Fruit fly (Drosophila melanogaster) whole organism, embryonic: ENCODE measurements around the gene Crz.

ENCODE experiments used
- CG10274 ChIP-seq: fragments of 200-800 bp; sonication (Bioruptor generic); optimal IDR thresholded peaks from 3 replicates; lab custom pipeline; 2017; ENCODE audit warnings: missing biosample characterization, mild to moderate bottlenecking, missing genetic modification characterization
- CG10321 ChIP-seq: fragments of 200-800 bp; sonication (Bioruptor generic); IDR thresholded peaks from 2 replicates; pipeline ENCODE4 v1.3.6; 2022; ENCODE audit warnings: missing biosample characterization, missing genetic modification characterization
- CG10431 ChIP-seq: fragments of 200-800 bp; sonication (Bioruptor generic); optimal IDR thresholded peaks from 3 replicates; lab custom pipeline; 2018; ENCODE audit warnings: missing biosample characterization, mild to moderate bottlenecking, missing genetic modification characterization
- CG12071 ChIP-seq: fragments of 200-800 bp; sonication (Bioruptor generic); optimal IDR thresholded peaks from 3 replicates; lab custom pipeline; 2018; ENCODE audit warnings: missing biosample characterization, mild to moderate bottlenecking, missing genetic modification characterization
- CG12236 ChIP-seq: fragments of 200-800 bp; sonication (Bioruptor generic); optimal IDR thresholded peaks from 2 replicates; lab custom pipeline; 2016; ENCODE audit warnings: missing biosample characterization, missing genetic modification characterization
- CG13123 ChIP-seq: fragments of 200-800 bp; sonication (Bioruptor generic); optimal IDR thresholded peaks from 2 replicates; lab custom pipeline; 2016; ENCODE audit warnings: missing biosample characterization, missing genetic modification characterization
- CG17186 ChIP-seq: fragments of 200-800 bp; sonication (Bioruptor generic); optimal IDR thresholded peaks from 3 replicates; lab custom pipeline; 2017; ENCODE audit warnings: missing biosample characterization, missing genetic modification reagents, missing genetic modification characterization
- CG17385 ChIP-seq: fragments of 200-800 bp; sonication (Bioruptor generic); optimal IDR thresholded peaks from 3 replicates; lab custom pipeline; 2018; ENCODE audit warnings: missing biosample characterization, mild to moderate bottlenecking, missing genetic modification characterization
- CG18011 ChIP-seq: fragments of 200-800 bp; sonication (Bioruptor generic); optimal IDR thresholded peaks from 2 replicates; lab custom pipeline; 2017; ENCODE audit warnings: missing biosample characterization, missing genetic modification characterization, mild to moderate bottlenecking, moderate library complexity, missing genotype
- CG1832 ChIP-seq: fragments of 200-800 bp; sonication (Bioruptor generic); optimal IDR thresholded peaks from 2 replicates; lab custom pipeline; 2017; ENCODE audit warnings: missing biosample characterization, mild to moderate bottlenecking, missing genetic modification characterization, inconsistent platforms
- CG18764 ChIP-seq: fragments of 200-800 bp; sonication (Bioruptor generic); optimal IDR thresholded peaks from 3 replicates; lab custom pipeline; 2016; ENCODE audit warnings: missing biosample characterization, missing genetic modification characterization
- CG2120 ChIP-seq: fragments of 200-800 bp; sonication (Bioruptor generic); optimal IDR thresholded peaks from 3 replicates; lab custom pipeline; 2016; ENCODE audit warnings: missing biosample characterization, missing genetic modification characterization
- CG3163 ChIP-seq: fragments of 200-800 bp; sonication (Bioruptor generic); optimal IDR thresholded peaks from 3 replicates; lab custom pipeline; 2016; ENCODE audit warnings: missing biosample characterization, missing genetic modification characterization
- CG3407 ChIP-seq: fragments of 200-800 bp; sonication (Bioruptor generic); optimal IDR thresholded peaks from 2 replicates; lab custom pipeline; 2018; ENCODE audit warnings: missing biosample characterization, mild to moderate bottlenecking, missing genetic modification characterization
- CG3995 ChIP-seq: fragments of 200-800 bp; sonication (Bioruptor generic); optimal IDR thresholded peaks from 3 replicates; lab custom pipeline; 2016; ENCODE audit warnings: missing biosample characterization, missing genetic modification characterization
- CG4328 ChIP-seq: fragments of 200-800 bp; sonication (Bioruptor generic); optimal IDR thresholded peaks from 3 replicates; lab custom pipeline; 2017; ENCODE audit warnings: missing biosample characterization, missing genetic modification reagents, missing genetic modification characterization
- CG4707 ChIP-seq: fragments of 200-800 bp; sonication (Bioruptor generic); optimal IDR thresholded peaks from 2 replicates; lab custom pipeline; 2018; ENCODE audit warnings: missing biosample characterization, mild to moderate bottlenecking, missing genetic modification characterization, moderate library complexity
- CG6175 ChIP-seq: fragments of 200-800 bp; sonication (Bioruptor generic); IDR thresholded peaks from 3 replicates; pipeline ENCODE4 v1.3.6; 2022; ENCODE audit warnings: missing biosample characterization, missing genetic modification characterization
- CG6254 ChIP-seq: fragments of 200-800 bp; sonication (Bioruptor generic); optimal IDR thresholded peaks from 3 replicates; lab custom pipeline; 2017; ENCODE audit warnings: mild to moderate bottlenecking, missing biosample characterization, missing genetic modification reagents, missing genetic modification characterization
- CG6654 ChIP-seq: fragments of 200-800 bp; sonication (Bioruptor generic); optimal IDR thresholded peaks from 2 replicates; lab custom pipeline; 2017; ENCODE audit warnings: missing biosample characterization, mild to moderate bottlenecking, missing genetic modification characterization
- CG9215 ChIP-seq: fragments of 200-800 bp; sonication (Bioruptor generic); IDR thresholded peaks from 2 replicates; pipeline ENCODE4 v1.3.6; 2022; ENCODE audit warnings: missing biosample characterization, missing genetic modification characterization
- CG9609 ChIP-seq: fragments of 200-800 bp; sonication (Bioruptor generic); optimal IDR thresholded peaks from 3 replicates; lab custom pipeline; 2016; ENCODE audit warnings: missing biosample characterization, missing genetic modification characterization
- CHES-1-like ChIP-seq: fragments of 200-800 bp; sonication (Bioruptor generic); optimal IDR thresholded peaks from 2 replicates; lab custom pipeline; 2016; ENCODE audit warnings: missing biosample characterization, missing genetic modification characterization
- Deaf1 ChIP-seq: fragments of 200-800 bp; optimal IDR thresholded peaks from 3 replicates; lab custom pipeline; 2019; ENCODE audit warnings: missing biosample characterization, mild to moderate bottlenecking, missing genetic modification characterization, moderate library complexity
- Ets65A ChIP-seq: fragments of 200-800 bp; sonication (Bioruptor generic); peaks from one replicate; lab custom pipeline; 2016; ENCODE audit warnings: missing biosample characterization, missing genetic modification characterization
- H15 ChIP-seq: fragments of 200-800 bp; sonication (Bioruptor generic); IDR thresholded peaks from 3 replicates; pipeline ENCODE4 v1.3.6; 2022; ENCODE audit warnings: missing biosample characterization, missing genetic modification characterization
- Hand ChIP-seq: fragments of 200-800 bp; sonication (Bioruptor generic); optimal IDR thresholded peaks from 2 replicates; lab custom pipeline; 2017; ENCODE audit warnings: mild to moderate bottlenecking, missing biosample characterization, missing genetic modification reagents, missing genetic modification characterization
- Hr78 ChIP-seq, 2 experiments: fragments of 200-800 bp in 1 of 2; fragments of >200 bp in 1 of 2; sonication (Bioruptor generic) in 1 of 2; optimal IDR thresholded peaks; 2 replicates each; lab custom pipeline; 2017 to 2019; ENCODE audit warnings: missing biosample characterization in 2 of 2, missing genetic modification characterization in 2 of 2, mild to moderate bottlenecking in 1 of 2, moderate library complexity in 1 of 2
- Lhr ChIP-seq: fragments of 200-800 bp; sonication (Bioruptor generic); optimal IDR thresholded peaks from 3 replicates; lab custom pipeline; 2017; ENCODE audit warnings: mild to moderate bottlenecking, missing biosample characterization, missing genetic modification reagents, missing genetic modification characterization
- PHDP ChIP-seq: fragments of 200-800 bp; sonication (Bioruptor generic); optimal IDR thresholded peaks from 3 replicates; lab custom pipeline; 2018; ENCODE audit warnings: missing biosample characterization, mild to moderate bottlenecking, missing genetic modification characterization, moderate library complexity
- Ptx1 ChIP-seq: fragments of 200-800 bp; sonication (Bioruptor generic); IDR thresholded peaks from 2 replicates; pipeline ENCODE4 v1.3.6; 2022; ENCODE audit warnings: missing biosample characterization, missing genetic modification characterization
- Stat92E ChIP-seq, 3 experiments: fragments of >200 bp in 2 of 3; fragments of 200-800 bp in 1 of 3; sonication (Bioruptor generic) in 1 of 3; optimal IDR thresholded peaks; 2 replicates each; lab custom pipeline; 2017 to 2019; ENCODE audit warnings: missing biosample characterization in 3 of 3, missing genetic modification characterization in 3 of 3, mild to moderate bottlenecking in 1 of 3, moderate library complexity in 1 of 3
- Tbp ChIP-seq: fragments of >200 bp; optimal IDR thresholded peaks from 2 replicates; lab custom pipeline; 2018; ENCODE audit warnings: missing biosample characterization, missing genetic modification characterization
- amos ChIP-seq: fragments of 200-800 bp; sonication (Bioruptor generic); IDR thresholded peaks from 2 replicates; pipeline ENCODE4 v1.3.6; 2022; ENCODE audit warnings: missing biosample characterization, missing genetic modification characterization; ENCODE audit not compliant: partially characterized antibody
- bab2 ChIP-seq: fragments of 200-800 bp; sonication (Bioruptor generic); optimal IDR thresholded peaks from 2 replicates; lab custom pipeline; 2016; ENCODE audit warnings: missing biosample characterization, missing genetic modification characterization
- bbx ChIP-seq: fragments of 200-800 bp; sonication (Bioruptor generic); IDR thresholded peaks from 2 replicates; pipeline ENCODE4 v1.3.6; 2022; ENCODE audit warnings: missing biosample characterization, missing genetic modification characterization; ENCODE audit not compliant: partially characterized antibody
- dati ChIP-seq: fragments of 200-800 bp; sonication (Bioruptor generic); IDR thresholded peaks from 2 replicates; pipeline ENCODE4 v1.3.6; 2022; ENCODE audit warnings: missing biosample characterization, missing genetic modification characterization
- dysf ChIP-seq: fragments of 200-800 bp; sonication (Bioruptor generic); IDR thresholded peaks from 3 replicates; pipeline ENCODE4 v1.3.6; 2022; ENCODE audit warnings: missing biosample characterization, missing genetic modification characterization
- fd96Cb ChIP-seq: fragments of 200-800 bp; sonication (Bioruptor generic); optimal IDR thresholded peaks from 2 replicates; lab custom pipeline; 2018; ENCODE audit warnings: missing biosample characterization, mild to moderate bottlenecking, missing genetic modification characterization, moderate library complexity
- fu2 ChIP-seq: fragments of 200-800 bp; sonication (Bioruptor generic); optimal IDR thresholded peaks from 2 replicates; lab custom pipeline; 2016; ENCODE audit warnings: missing biosample characterization, missing genetic modification characterization
- gt ChIP-seq: fragments of 200-800 bp; sonication (Bioruptor generic); IDR thresholded peaks from 2 replicates; pipeline ENCODE4 v1.3.6; 2022; ENCODE audit warnings: missing biosample characterization, missing genetic modification characterization
- ham ChIP-seq: fragments of 200-800 bp; sonication (Bioruptor generic); IDR thresholded peaks from 2 replicates; pipeline ENCODE4 v1.3.6; 2022; ENCODE audit warnings: missing biosample characterization, missing genetic modification characterization
- nau ChIP-seq: fragments of 200-800 bp; sonication (Bioruptor generic); optimal IDR thresholded peaks from 3 replicates; lab custom pipeline; 2017; ENCODE audit warnings: missing biosample characterization, mild to moderate bottlenecking, missing genetic modification characterization, missing genetic modification reagents
- salm ChIP-seq: fragments of 200-800 bp; sonication (Bioruptor generic); optimal IDR thresholded peaks from 2 replicates; lab custom pipeline; 2018; ENCODE audit warnings: missing biosample characterization, mild to moderate bottlenecking, missing genetic modification characterization
- sd ChIP-seq: fragments of 200-800 bp; sonication (Bioruptor generic); optimal IDR thresholded peaks from 3 replicates; lab custom pipeline; 2018; ENCODE audit warnings: missing biosample characterization, mild to moderate bottlenecking, missing genetic modification characterization, moderate library complexity
- so ChIP-seq: fragments of 200-800 bp; sonication (Bioruptor generic); IDR thresholded peaks from 3 replicates; pipeline ENCODE4 v1.3.6; 2022; ENCODE audit warnings: missing biosample characterization, missing genetic modification characterization
- toy ChIP-seq: fragments of 200-800 bp; sonication (Bioruptor generic); IDR thresholded peaks from 2 replicates; pipeline ENCODE4 v1.3.6; 2022; ENCODE audit warnings: missing biosample characterization, missing genetic modification characterization
- tup ChIP-seq: fragments of 200-800 bp; sonication (Bioruptor generic); optimal IDR thresholded peaks from 2 replicates; lab custom pipeline; 2016; ENCODE audit warnings: missing biosample characterization, mild to moderate bottlenecking, missing genetic modification characterization, moderate library complexity
- zen2 ChIP-seq: fragments of 200-800 bp; sonication (Bioruptor generic); IDR thresholded peaks from 3 replicates; pipeline ENCODE4 v1.3.6; 2022; ENCODE audit warnings: missing biosample characterization, missing genetic modification characterization; ENCODE audit not compliant: partially characterized antibody

Crz gene

DNA sequence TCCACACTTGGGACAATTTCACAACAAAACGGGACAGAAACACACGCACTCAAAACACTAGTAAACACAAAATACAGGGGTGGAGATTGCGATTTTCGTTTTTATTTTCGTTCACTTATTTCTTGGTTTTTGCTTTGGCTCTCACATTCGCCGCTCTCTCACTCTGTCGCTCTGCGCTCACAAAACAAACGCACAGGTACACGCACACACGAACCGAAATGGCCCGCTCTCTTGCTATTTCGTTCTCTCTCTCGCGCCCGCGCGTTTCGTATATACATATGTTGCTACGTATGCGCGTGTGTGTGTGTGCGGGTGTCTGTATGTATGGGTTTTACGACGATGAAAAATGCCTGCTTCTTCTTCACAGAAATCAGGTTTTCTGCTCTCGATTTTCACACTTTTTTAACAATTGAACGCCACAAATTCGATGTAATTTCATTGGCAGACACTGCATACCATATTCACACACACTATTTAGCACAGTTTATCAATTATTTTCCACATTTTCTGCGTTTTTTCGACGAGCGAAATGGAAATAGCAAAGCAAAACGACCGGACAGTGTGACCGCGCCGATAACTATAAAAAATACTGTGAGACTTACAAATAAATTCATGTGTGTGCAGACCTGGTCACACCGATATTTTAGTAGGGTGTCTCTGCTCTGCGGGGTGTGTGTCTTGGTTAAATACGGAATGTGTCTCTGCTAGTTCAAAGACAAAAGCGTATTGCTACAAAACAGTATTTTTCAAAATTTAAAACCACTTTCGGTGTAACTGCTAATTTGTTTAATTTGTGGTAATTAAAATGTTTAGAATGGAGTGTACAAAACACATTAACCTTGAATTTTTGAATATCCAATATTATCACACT is 28.1 kb upstream of the Crz start, which contains the start of gene trx (continued):
- no peak for TF ChIP-seq Hr78 (GFP tag; optimal IDR thresholded peaks at IDR 0.05; lab: Kevin White, UChicago)
- TF ChIP-seq Ptx1 (GFP tag; lab: Robert Waterston, UW): no peak
- no peak for TF ChIP-seq CG18764
- TF ChIP-seq H15 (GFP tag; lab: Robert Waterston, UW): no peak
- TF ChIP-seq fd96Cb (tag; lab: Kevin White, UChicago): no peak
- no peak for TF ChIP-seq CG4328 (GFP tag; lab: Kevin White, UChicago)
- TF ChIP-seq dati (GFP tag; lab: Robert Waterston, UW): no peak
- TF ChIP-seq PHDP (tag; lab: Kevin White, UChicago): peak; percentile 7
- no peak for TF ChIP-seq so (GFP tag; lab: Robert Waterston, UW)
- TF ChIP-seq CG6654: no peak
- peak in 1 of 3 experiments; percentile 84 for TF ChIP-seq Stat92E (GFP tag; optimal IDR thresholded peaks at IDR 0.05; lab: Kevin White, UChicago)
- no peak for TF ChIP-seq CHES-1-like (GFP tag; lab: Kevin White, UChicago)
- TF ChIP-seq CG9215 (GFP tag; lab: Robert Waterston, UW): no peak
- TF ChIP-seq CG12236 (GFP tag; lab: Kevin White, UChicago): no peak
- TF ChIP-seq ham (GFP tag; lab: Robert Waterston, UW): no peak
- peak; percentile 32 for TF ChIP-seq CG10431 (GFP tag; lab: Kevin White, UChicago)
- no peak for TF ChIP-seq dysf (GFP tag; lab: Robert Waterston, UW)
- TF ChIP-seq CG9609: no peak
- no peak for TF ChIP-seq CG13123 (GFP tag; lab: Kevin White, UChicago)
- TF ChIP-seq CG3407 (GFP tag; lab: Kevin White, UChicago): no peak
- no peak for TF ChIP-seq CG10274
- TF ChIP-seq CG17385 (GFP tag; lab: Kevin White, UChicago): peak; percentile 99
- TF ChIP-seq Hand: no peak
- no peak for TF ChIP-seq CG4707
- TF ChIP-seq fu2 (GFP tag; lab: Kevin White, UChicago): no peak
- TF ChIP-seq CG12071: no peak
- no peak for TF ChIP-seq Tbp (GFP tag; lab: Kevin White, UChicago)
- TF ChIP-seq Deaf1 (tag; lab: Kevin White, UChicago): peak; percentile 77
- no peak for TF ChIP-seq bbx
- TF ChIP-seq Ets65A: no peak
- no peak for TF ChIP-seq toy
- TF ChIP-seq nau: no peak
- peak; percentile 98 for TF ChIP-seq CG18011 (GFP tag; lab: Kevin White, UChicago)
- TF ChIP-seq CG1832: no peak
- peak; percentile 27 for TF ChIP-seq CG2120 (GFP tag; lab: Kevin White, UChicago)
- TF ChIP-seq CG17186: peak; percentile 22
- no peak for TF ChIP-seq bab2 (GFP tag; lab: Kevin White, UChicago)
- no peak for TF ChIP-seq CG6254 (GFP tag; lab: Kevin White, UChicago)
- no peak for TF ChIP-seq tup (GFP tag; lab: Kevin White, UChicago)
- TF ChIP-seq CG3995: no peak
- peak; percentile 96 for TF ChIP-seq Lhr (GFP tag; lab: Kevin White, UChicago)
- peak; percentile 98 for TF ChIP-seq sd (tag; lab: Kevin White, UChicago)
- peak; percentile 17 for TF ChIP-seq salm (tag; lab: Kevin White, UChicago)
- no peak for TF ChIP-seq CG6175
- TF ChIP-seq amos (GFP tag; lab: Robert Waterston, UW): no peak
- no peak for TF ChIP-seq CG3163 (GFP tag; lab: Kevin White, UChicago)
- TF ChIP-seq gt (GFP tag; lab: Robert Waterston, UW): no peak
- no peak for TF ChIP-seq zen2 (GFP tag; lab: Robert Waterston, UW)
- no peak for TF ChIP-seq CG10321 (GFP tag; lab: Robert Waterston, UW)
